Worm (Caenorhabditis elegans) whole organism, L4 larva: ENCODE results near the gene fipr-14.

Experiments used
- F26F4.8 ChIP-seq: fragments of 200-800 bp; sonication (Bioruptor generic); conservative IDR thresholded peaks from 2 replicates; pipeline ENCODE4 v1.3.6; 2022; ENCODE audit warnings: missing genetic modification characterization, missing compliant biosample characterization
- F37D6.2 ChIP-seq: sonication (generic microtip); optimal IDR thresholded peaks from 2 replicates; lab custom pipeline; 2016; ENCODE audit warnings: mild to moderate bottlenecking, missing genetic modification characterization, missing compliant biosample characterization
- R02D3.7 ChIP-seq: fragments of 150-350 bp; sonication (generic microtip); optimal IDR thresholded peaks from 3 replicates; lab custom pipeline; 2014; ENCODE audit warnings: missing biosample characterization, missing genetic modification characterization
- T20F7.1 ChIP-seq: fragments of 200-800 bp; sonication (Bioruptor generic); optimal IDR thresholded peaks from 2 replicates; lab custom pipeline; 2018; ENCODE audit warnings: mild to moderate bottlenecking, missing genetic modification characterization, missing compliant biosample characterization
- T26A8.4 ChIP-seq: fragments of 200-800 bp; sonication (Bioruptor generic); IDR thresholded peaks from 2 replicates; pipeline ENCODE4 v1.3.6; 2022; ENCODE audit warnings: missing genetic modification characterization, missing compliant biosample characterization
- Y105C5A.15 ChIP-seq: fragments of 200-800 bp; sonication (Bioruptor generic); IDR thresholded peaks from 2 replicates; pipeline ENCODE4 v1.3.6; 2022; ENCODE audit warnings: missing genetic modification characterization, missing compliant biosample characterization
- Y75B8A.6 ChIP-seq: fragments of 200-800 bp; sonication (Bioruptor generic); IDR thresholded peaks from 2 replicates; pipeline ENCODE4 v1.3.6; 2022; ENCODE audit warnings: missing genetic modification reagents, missing genetic modification characterization, missing compliant biosample characterization
- ZK337.2 ChIP-seq: fragments of 200-800 bp; sonication (Bioruptor generic); IDR thresholded peaks from 2 replicates; pipeline ENCODE4 v1.3.6; 2022; ENCODE audit warnings: missing genetic modification reagents, missing genetic modification characterization, missing compliant biosample characterization
- aha-1 ChIP-seq: fragments of 150-350 bp; peaks from one replicate; lab custom pipeline; 2014; ENCODE audit warnings: missing biosample characterization, missing genetic modification characterization
- aly-2 ChIP-seq: sonication (generic microtip); optimal IDR thresholded peaks from 2 replicates; lab custom pipeline; 2018; ENCODE audit warnings: missing biosample characterization, missing genetic modification characterization
- arid-1 ChIP-seq: fragments of 200-800 bp; sonication (Bioruptor generic); conservative IDR thresholded peaks from 2 replicates; pipeline ENCODE4 v1.3.6; 2022; ENCODE audit warnings: missing genetic modification reagents, missing genetic modification characterization, missing compliant biosample characterization
- ceh-44 ChIP-seq: fragments of 200-800 bp; sonication (Bioruptor generic); IDR thresholded peaks from 2 replicates; pipeline ENCODE4 v1.3.6; 2022; ENCODE audit warnings: missing genetic modification reagents, missing genetic modification characterization, missing compliant biosample characterization
- ceh-82 ChIP-seq: sonication (generic microtip); optimal IDR thresholded peaks from 2 replicates; lab custom pipeline; 2017; ENCODE audit warnings: missing biosample characterization, missing genetic modification characterization
- ctbp-1 ChIP-seq: fragments of 200-800 bp; sonication (Bioruptor generic); IDR thresholded peaks from 2 replicates; pipeline ENCODE4 v1.3.6; 2022; ENCODE audit warnings: missing genetic modification reagents, missing genetic modification characterization, missing compliant biosample characterization
- daf-12 ChIP-seq: fragments of 150-350 bp; optimal IDR thresholded peaks from 2 replicates; lab custom pipeline; 2014; ENCODE audit warnings: missing biosample characterization, missing genetic modification reagents, missing genetic modification characterization
- daf-19 ChIP-seq: fragments of 200-800 bp; sonication (Bioruptor generic); conservative IDR thresholded peaks from 2 replicates; pipeline ENCODE4 v1.3.6; 2022; ENCODE audit warnings: missing genetic modification characterization, missing compliant biosample characterization
- dmd-6 ChIP-seq: fragments of 200-800 bp; sonication (Bioruptor generic); IDR thresholded peaks from 2 replicates; pipeline ENCODE4 v1.3.6; 2022; ENCODE audit warnings: missing genetic modification reagents, missing genetic modification characterization, missing compliant biosample characterization
- dmd-8 ChIP-seq: fragments of 200-800 bp; sonication (Bioruptor generic); IDR thresholded peaks from 2 replicates; pipeline ENCODE4 v1.3.6; 2022; ENCODE audit warnings: missing genetic modification characterization, missing compliant biosample characterization
- duxl-1 ChIP-seq: sonication (generic microtip); optimal IDR thresholded peaks from 2 replicates; lab custom pipeline; 2016; ENCODE audit warnings: mild to moderate bottlenecking, missing genetic modification characterization, moderate library complexity, missing compliant biosample characterization; ENCODE audit not compliant: poor library complexity
- dve-1 ChIP-seq: sonication (generic microtip); optimal IDR thresholded peaks from 2 replicates; lab custom pipeline; 2017; ENCODE audit warnings: antibody characterized with exemption, mild to moderate bottlenecking, missing genetic modification characterization, missing compliant biosample characterization; ENCODE audit not compliant: insufficient read depth
- egl-27 ChIP-seq: sonication (generic microtip); optimal IDR thresholded peaks from 3 replicates; lab custom pipeline; 2017; ENCODE audit warnings: missing biosample characterization, missing genetic modification reagents, missing genetic modification characterization
- egl-43 ChIP-seq: fragments of 200-800 bp; sonication (Bioruptor generic); IDR thresholded peaks from 2 replicates; pipeline ENCODE4 v1.3.6; 2022; ENCODE audit warnings: missing genetic modification reagents, missing genetic modification characterization, missing compliant biosample characterization
- fkh-10 ChIP-seq: fragments of 150-350 bp; optimal IDR thresholded peaks from 2 replicates; lab custom pipeline; 2014; ENCODE audit warnings: missing biosample characterization, missing genetic modification reagents, missing genetic modification characterization
- fos-1 ChIP-seq: fragments of 150-350 bp; optimal IDR thresholded peaks from 2 replicates; lab custom pipeline; 2014; ENCODE audit warnings: missing biosample characterization, missing genetic modification characterization
- hif-1 ChIP-seq, 2 experiments: sonication (generic microtip); optimal IDR thresholded peaks; 2 replicates each; lab custom pipeline; 2016 to 2017; ENCODE audit warnings: missing compliant biosample characterization in 2 of 2, missing genetic modification characterization in 2 of 2, missing genetic modification reagents in 2 of 2, missing genotype in 2 of 2, mild to moderate bottlenecking in 1 of 2
- hlh-30 ChIP-seq: sonication (generic microtip); optimal IDR thresholded peaks from 2 replicates; lab custom pipeline; 2017; ENCODE audit warnings: antibody characterized with exemption, mild to moderate bottlenecking, missing genetic modification characterization, missing compliant biosample characterization; ENCODE audit not compliant: insufficient read depth
- hmg-1.1 ChIP-seq: fragments of 200-800 bp; sonication (Bioruptor generic); IDR thresholded peaks from 2 replicates; pipeline ENCODE4 v1.3.6; 2022; ENCODE audit warnings: missing genetic modification reagents, missing genetic modification characterization, missing compliant biosample characterization
- jun-1 ChIP-seq: fragments of 150-350 bp; optimal IDR thresholded peaks from 2 replicates; lab custom pipeline; 2014; ENCODE audit warnings: missing biosample characterization, missing genetic modification reagents, missing genetic modification characterization
- lin-1 ChIP-seq: fragments of 200-800 bp; sonication (Bioruptor generic); IDR thresholded peaks from 2 replicates; pipeline ENCODE4 v1.3.6; 2022; ENCODE audit warnings: missing genetic modification reagents, missing genetic modification characterization, missing compliant biosample characterization
- lin-38 ChIP-seq: fragments of 200-800 bp; sonication (Bioruptor generic); IDR thresholded peaks from 2 replicates; pipeline ENCODE4 v1.3.6; 2022; ENCODE audit warnings: missing genetic modification reagents, missing genetic modification characterization, missing compliant biosample characterization
- lin-39 ChIP-seq: fragments of 150-350 bp; optimal IDR thresholded peaks from 2 replicates; lab custom pipeline; 2014; ENCODE audit warnings: missing biosample characterization, missing genetic modification reagents, missing genetic modification characterization
- lsy-2 ChIP-seq, 2 experiments: fragments of 150-350 bp in 1 of 2; sonication (generic microtip) in 1 of 2; optimal IDR thresholded peaks; 2 replicates each; lab custom pipeline; 2014 to 2017; ENCODE audit warnings: missing biosample characterization in 2 of 2, missing genetic modification characterization in 2 of 2
- mdl-1 ChIP-seq, 2 experiments: fragments of 150-350 bp in 1 of 2; sonication (generic microtip) in 1 of 2; optimal IDR thresholded peaks; 2 replicates each; lab custom pipeline; 2014 to 2017; ENCODE audit warnings: missing biosample characterization in 2 of 2, missing genetic modification characterization in 2 of 2
- mdt-29 ChIP-seq: fragments of 200-800 bp; sonication (Bioruptor generic); IDR thresholded peaks from 2 replicates; pipeline ENCODE4 v1.3.6; 2022; ENCODE audit warnings: missing genetic modification reagents, missing genetic modification characterization, missing compliant biosample characterization
- mep-1 ChIP-seq: fragments of 150-350 bp; sonication (generic microtip); optimal IDR thresholded peaks from 3 replicates; lab custom pipeline; 2014; ENCODE audit warnings: missing biosample characterization, missing genetic modification characterization
- mxl-2 ChIP-seq: fragments of 200-800 bp; sonication (Bioruptor generic); conservative IDR thresholded peaks from 2 replicates; pipeline ENCODE4 v1.3.6; 2022; ENCODE audit warnings: missing genetic modification reagents, missing genetic modification characterization, missing compliant biosample characterization
- nhr-10 ChIP-seq: fragments of 150-350 bp; optimal IDR thresholded peaks from 2 replicates; lab custom pipeline; 2014; ENCODE audit warnings: missing biosample characterization, missing genetic modification characterization
- nhr-111 ChIP-seq: fragments of 200-800 bp; sonication (Bioruptor generic); optimal IDR thresholded peaks from 2 replicates; lab custom pipeline; 2018; ENCODE audit warnings: mild to moderate bottlenecking, missing genetic modification characterization, missing compliant biosample characterization
- nhr-48 ChIP-seq: sonication (generic microtip); optimal IDR thresholded peaks from 2 replicates; lab custom pipeline; 2016; ENCODE audit warnings: mild to moderate bottlenecking, missing genetic modification characterization, missing compliant biosample characterization
- php-3 ChIP-seq: fragments of 200-800 bp; sonication (Bioruptor generic); IDR thresholded peaks from 2 replicates; pipeline ENCODE4 v1.3.6; 2022; ENCODE audit warnings: missing genetic modification reagents, missing genetic modification characterization, missing compliant biosample characterization
- skn-1 ChIP-seq: fragments of 150-350 bp; optimal IDR thresholded peaks from 2 replicates; lab custom pipeline; 2014; ENCODE audit warnings: missing biosample characterization, missing genetic modification characterization
- spr-3 ChIP-seq: fragments of 200-800 bp; sonication (Bioruptor generic); optimal IDR thresholded peaks from 2 replicates; lab custom pipeline; 2018; ENCODE audit warnings: mild to moderate bottlenecking, missing genetic modification characterization, missing compliant biosample characterization
- zag-1 ChIP-seq: fragments of 150-350 bp; optimal IDR thresholded peaks from 2 replicates; lab custom pipeline; 2014; ENCODE audit warnings: missing biosample characterization, missing genetic modification characterization
- zfp-2 ChIP-seq: sonication (generic microtip); optimal IDR thresholded peaks from 2 replicates; lab custom pipeline; 2016; ENCODE audit warnings: mild to moderate bottlenecking, missing genetic modification characterization, missing compliant biosample characterization
- zfp-3 ChIP-seq: fragments of 200-800 bp; sonication (Bioruptor generic); conservative IDR thresholded peaks from 2 replicates; pipeline ENCODE4 v1.3.6; 2022; ENCODE audit warnings: missing genetic modification reagents, missing genetic modification characterization, missing compliant biosample characterization
- zip-11 ChIP-seq: fragments of 200-800 bp; sonication (Bioruptor generic); IDR thresholded peaks from 2 replicates; pipeline ENCODE4 v1.3.6; 2022; ENCODE audit warnings: missing genetic modification characterization, missing compliant biosample characterization

The fipr-14 gene

ce11 chrIV:10915388-10915787, 38.4 kb downstream of the fipr-14 start, which contains the start of gene ZK593.3:
Gene ZK593.3 (plus strand): TSS chrIV:10915688.
- TF ChIP-seq dmd-6 (GFP tag; lab: Robert Waterston, UW) (peak; percentile 29), F26F4.8 (no peak)

ce11 chrIV:10916134-10916533, 39.2 kb downstream of the fipr-14 start:
- TF ChIP-seq lin-1 (GFP tag; lab: Robert Waterston, UW) (no peak), php-3 (GFP tag; lab: Robert Waterston, UW) (no peak), skn-1 (no peak), egl-27 (tag; lab: Kevin White, UChicago) (no peak), hlh-30 (tag; lab: Kevin White, UChicago) (no peak), dmd-8 (GFP tag; lab: Robert Waterston, UW) (no peak), nhr-10 (tag; lab: Kevin White, UChicago) (no peak), egl-43 (GFP tag; lab: Robert Waterston, UW) (no peak)
- TF ChIP-seq, all 104 proteins: peak for 0

- no peak for TF ChIP-seq fos-1 (tag; lab: Kevin White, UChicago)
- no peak for TF ChIP-seq jun-1 (tag; lab: Kevin White, UChicago)
- TF ChIP-seq ceh-82 (tag; lab: Kevin White, UChicago) = no peak
- no peak for TF ChIP-seq lin-39 (tag; lab: Kevin White, UChicago)
- no peak for TF ChIP-seq R02D3.7 (tag; lab: Kevin White, UChicago)
- TF ChIP-seq daf-12 (tag; lab: Kevin White, UChicago) = no peak
- peak; percentile 25 to 90 for TF ChIP-seq mdl-1 (tag; optimal IDR thresholded peaks at IDR 0.05; lab: Kevin White, UChicago)
- TF ChIP-seq duxl-1 (tag; lab: Kevin White, UChicago) = peak; percentile 42
- TF ChIP-seq aha-1 (tag; lab: Kevin White, UChicago) = peak; percentile 99
- 0 out of 2 replicates have a peak, but pooled peaks have one; percentile 36 for TF ChIP-seq arid-1
- TF ChIP-seq zip-11 (GFP tag; lab: Robert Waterston, UW) = no peak
- peak; percentile 89 to 99 for TF ChIP-seq hif-1 (tag; optimal IDR thresholded peaks at IDR 0.05; lab: Kevin White, UChicago)
- no peak for TF ChIP-seq zfp-2 (tag; lab: Kevin White, UChicago)
- TF ChIP-seq mxl-2 = no peak
- TF ChIP-seq lin-38 (GFP tag; lab: Robert Waterston, UW) = peak; percentile 87
- TF ChIP-seq T26A8.4 (GFP tag; lab: Robert Waterston, UW) = 0 out of 2 replicates have a peak, but pooled peaks have one; percentile 39
- TF ChIP-seq daf-19 = 0 out of 2 replicates have a peak, but pooled peaks have one; percentile 27
- peak; percentile 87 for TF ChIP-seq mep-1 (tag; lab: Kevin White, UChicago)
- TF ChIP-seq Y75B8A.6 (GFP tag; lab: Robert Waterston, UW) = no peak
- peak; percentile 50 to 75 for TF ChIP-seq lsy-2 (tag; optimal IDR thresholded peaks at IDR 0.05; lab: Kevin White, UChicago)
- no peak for TF ChIP-seq aly-2 (tag; lab: Kevin White, UChicago)
- TF ChIP-seq Y105C5A.15 = no peak
- no peak for TF ChIP-seq zfp-3 (GFP tag; lab: Robert Waterston, UW)
- TF ChIP-seq hlh-30 (tag; lab: Kevin White, UChicago) = peak; percentile 96
- TF ChIP-seq zag-1 (tag; lab: Kevin White, UChicago) = no peak
- peak; percentile 35 for TF ChIP-seq spr-3
- TF ChIP-seq T20F7.1 (GFP tag; lab: Kevin White, UChicago) = peak; percentile 56
- peak; percentile 40 for TF ChIP-seq fkh-10 (GFP tag; lab: Kevin White, UChicago)
- peak; percentile 75 for TF ChIP-seq ctbp-1 (GFP tag; lab: Robert Waterston, UW)
- peak; percentile 48; the same call in 1 of the 2 replicates for TF ChIP-seq lin-1 (GFP tag; lab: Robert Waterston, UW)
- peak; percentile 25 for TF ChIP-seq nhr-48 (tag; lab: Kevin White, UChicago)
- TF ChIP-seq F37D6.2 (tag; lab: Kevin White, UChicago) = peak; percentile 31
- no peak for TF ChIP-seq mdt-29 (GFP tag; lab: Robert Waterston, UW)
- peak; percentile 76 for TF ChIP-seq dve-1 (tag; lab: Kevin White, UChicago)
- TF ChIP-seq ceh-44 = 0 out of 2 replicates have a peak, but pooled peaks have one; percentile 4
- TF ChIP-seq ZK337.2 (GFP tag; lab: Robert Waterston, UW) = no peak
- peak; percentile 86 for TF ChIP-seq hmg-1.1 (GFP tag; lab: Robert Waterston, UW)
- TF ChIP-seq nhr-111 (GFP tag; lab: Kevin White, UChicago) = no peak
Measured at ce11 chrIV:10918877-10919560, 42.1 kb downstream of the fipr-14 start.
